Fruit fly (Drosophila melanogaster) whole organism: ENCODE measurements around the gene ais.

Experiments
- pan ChIP-seq: fragments of >200 bp; optimal IDR thresholded peaks from 2 replicates; lab custom pipeline; 2017
- psq ChIP-seq: fragments of >200 bp; optimal IDR thresholded peaks from 2 replicates; lab custom pipeline; 2017
- usp ChIP-seq: fragments of >200 bp; optimal IDR thresholded peaks from 2 replicates; lab custom pipeline; 2017; ENCODE audit warnings: missing biosample characterization, missing genetic modification characterization, mixed read lengths

- TF ChIP-seq usp (GFP tag; lab: Kevin White, UChicago) (no peak), pan (lab: Kevin White, UChicago) (no peak), psq (lab: Kevin White, UChicago) (no peak)
These were observed 18.4 kb upstream of the ais start, which contains the start of the genes Ir75c and Grd for dm6 chr3L:17822784-17823383.
